Fruit fly (Drosophila melanogaster): ENCODE results near the gene CG15719.

DNA sequence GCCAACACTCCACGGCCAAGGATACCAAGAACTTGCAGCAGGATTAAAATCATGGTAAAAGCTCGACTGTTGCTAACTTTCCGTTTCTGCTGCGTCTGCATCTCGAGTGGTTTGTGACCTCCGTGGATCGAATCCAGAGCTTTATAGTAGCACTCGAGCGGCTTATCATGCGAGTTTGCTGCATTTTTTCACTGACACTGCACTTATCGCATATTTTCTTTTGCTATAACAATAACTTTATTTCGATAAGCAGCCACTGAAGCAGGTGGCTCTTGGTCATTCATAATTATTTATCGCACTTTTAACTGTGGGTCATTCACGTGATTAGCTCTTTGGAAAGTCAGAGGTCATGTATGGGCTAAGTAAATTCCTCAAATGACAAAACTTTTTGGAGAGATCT lies 28.5 kb downstream of the CG15719 start, which contains the start of gene CG12716:
- TF ChIP-seq Hr83 (GFP tag; optimal IDR thresholded peaks at IDR 0.05; ENCODE audit: poor library complexity, severe bottlenecking) (no peak), psq (GFP tag; optimal IDR thresholded peaks at IDR 0.05) (no peak), Hr78 (GFP tag; optimal IDR thresholded peaks at IDR 0.05) (no peak), Vsx2 (GFP tag; optimal IDR thresholded peaks at IDR 0.05; ENCODE audit: partially characterized antibody) (no peak), Dfd (GFP tag; optimal IDR thresholded peaks at IDR 0.05) (no peak), HLH106 (tag; optimal IDR thresholded peaks at IDR 0.05) (no peak), Rel (GFP tag; optimal IDR thresholded peaks at IDR 0.05) (no peak), Rel (tag; optimal IDR thresholded peaks at IDR 0.05) (no peak), fru (GFP tag; optimal IDR thresholded peaks at IDR 0.05) (no peak), sage (GFP tag; optimal IDR thresholded peaks at IDR 0.05) (no peak)

All from whole organism, wandering third instar larva.